Worm (Caenorhabditis elegans) whole organism, L2 larva: ENCODE results near the gene D1046.18.

ENCODE experiments used
- elt-3 ChIP-seq: sonication (generic microtip); optimal IDR thresholded peaks from 2 replicates; lab custom pipeline; 2017; ENCODE audit warnings: missing biosample characterization, missing genetic modification characterization
- fos-1 ChIP-seq: fragments of 150-350 bp; optimal IDR thresholded peaks from 2 replicates; lab custom pipeline; 2014; ENCODE audit warnings: missing biosample characterization, missing genetic modification characterization
- lin-13 ChIP-seq: fragments of 150-350 bp; optimal IDR thresholded peaks from 2 replicates; lab custom pipeline; 2014; ENCODE audit warnings: missing biosample characterization, missing genetic modification reagents, missing genetic modification characterization
- snpc-4 ChIP-seq: fragments of 150-350 bp; optimal IDR thresholded peaks from 2 replicates; lab custom pipeline; 2014; ENCODE audit warnings: missing biosample characterization, missing genetic modification characterization
- unc-55 ChIP-seq: fragments of 150-350 bp; sonication (generic microtip); optimal IDR thresholded peaks from 3 replicates; lab custom pipeline; 2014; ENCODE audit warnings: missing biosample characterization, missing genetic modification reagents, missing genetic modification characterization

DNA sequence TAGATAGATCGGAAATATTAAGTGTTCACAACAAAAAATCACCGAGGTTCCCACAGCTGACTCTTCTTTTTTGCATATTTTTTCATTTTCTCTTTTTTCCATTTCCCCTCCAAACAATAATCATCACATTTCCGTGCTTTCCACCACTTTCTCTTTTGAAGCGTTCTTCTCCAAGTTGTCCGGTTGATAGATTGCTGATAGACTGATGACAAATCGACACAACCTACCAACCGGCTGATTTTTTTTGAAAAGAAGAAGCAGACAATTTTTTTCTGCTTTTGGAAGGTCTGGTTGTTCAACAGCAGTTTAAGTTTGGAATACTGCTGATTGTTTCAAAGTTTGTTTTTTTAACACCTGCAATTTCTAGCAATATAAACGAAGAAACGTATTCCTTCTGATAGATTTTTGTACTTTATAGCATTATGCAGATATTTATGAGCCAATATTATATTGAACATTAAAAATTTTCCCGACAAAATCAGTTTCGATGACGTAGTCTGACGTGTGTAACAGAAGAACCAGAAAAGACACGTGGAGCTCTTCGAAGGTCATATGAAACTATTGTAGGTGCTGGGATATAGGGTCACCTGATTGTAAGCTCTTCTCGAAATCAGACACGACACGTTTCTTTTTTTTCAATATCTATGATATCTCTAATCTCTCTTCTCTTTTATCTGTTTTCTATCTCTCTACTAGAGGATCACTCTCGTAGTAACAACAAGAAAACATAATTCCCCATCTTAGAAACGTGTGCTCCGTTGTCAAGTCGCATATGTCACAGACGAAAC, 44.7 kb downstream of the D1046.18 start:
- TF ChIP-seq fos-1 (no peak), unc-55 (no peak), elt-3 (tag; lab: Kevin White, UChicago) (no peak), lin-13 (GFP tag; lab: Kevin White, UChicago) (no peak), snpc-4 (no peak)
